Worm (Caenorhabditis elegans): Measurements from ENCODE around the gene spp-21.

The spp-21 gene

DNA sequence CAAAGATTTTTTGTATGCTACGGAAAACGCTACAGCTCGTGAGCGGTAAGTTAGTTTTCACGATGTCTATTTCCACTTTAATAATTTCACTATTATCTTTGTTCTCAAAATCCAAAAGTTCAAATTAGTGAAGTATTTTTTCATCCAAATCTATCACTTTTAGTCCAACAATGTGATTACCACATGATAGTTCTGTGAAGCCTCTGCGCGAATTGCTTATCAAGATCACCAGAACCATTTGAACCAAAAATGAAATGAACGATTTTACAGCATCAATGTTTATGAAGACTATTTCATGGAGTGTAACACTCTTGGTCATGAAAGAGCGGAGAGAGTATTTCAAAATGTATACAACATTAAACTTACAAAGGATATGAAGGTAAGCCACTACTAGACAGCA lies 44.5 kb downstream of the spp-21 start:
- no peak for TF ChIP-seq mab-9 (GFP tag; IDR thresholded peaks at IDR 0.05)
- TF ChIP-seq grh-1 (GFP tag; IDR thresholded peaks at IDR 0.05) = no peak
- no peak for TF ChIP-seq fkh-4 (tag; optimal IDR thresholded peaks at IDR 0.05; ENCODE audit: borderline replicate concordance)
- no peak for TF ChIP-seq nhr-77 (tag; optimal IDR thresholded peaks at IDR 0.05)
- no peak for TF ChIP-seq ceh-63 (GFP tag; optimal IDR thresholded peaks at IDR 0.05)
- peak; percentile 62 for TF ChIP-seq blmp-1 (tag; optimal IDR thresholded peaks at IDR 0.05)
- TF ChIP-seq efl-3 (GFP tag; optimal IDR thresholded peaks at IDR 0.05) = no peak
- TF ChIP-seq isw-1 (GFP tag; IDR thresholded peaks at IDR 0.05) = no peak
- TF ChIP-seq efl-1 (optimal IDR thresholded peaks at IDR 0.05) = no peak
- TF ChIP-seq efl-1 (GFP tag; optimal IDR thresholded peaks at IDR 0.05 in 1 of 2) = peak in 1 of 2 experiments; percentile 18
- no peak for TF ChIP-seq nhr-90 (tag; optimal IDR thresholded peaks at IDR 0.05; ENCODE audit: poor library complexity)
- no peak for TF ChIP-seq nhr-47 (tag; optimal IDR thresholded peaks at IDR 0.05)
- no peak for TF ChIP-seq pqm-1 (tag; optimal IDR thresholded peaks at IDR 0.05)
- TF ChIP-seq alr-1 (tag; optimal IDR thresholded peaks at IDR 0.05; ENCODE audit: borderline replicate concordance) = no peak
- no peak for TF ChIP-seq fos-1 (tag; optimal IDR thresholded peaks at IDR 0.05)
- TF ChIP-seq rnt-1 (tag; optimal IDR thresholded peaks at IDR 0.05) = no peak
- TF ChIP-seq sox-4 (tag; optimal IDR thresholded peaks at IDR 0.05) = no peak
- no peak for TF ChIP-seq ama-1 (optimal IDR thresholded peaks at IDR 0.05)
- TF ChIP-seq xbp-1 (tag; optimal IDR thresholded peaks at IDR 0.05) = no peak
- TF ChIP-seq mef-2 (tag; optimal IDR thresholded peaks at IDR 0.05) = no peak
- no peak for TF ChIP-seq lin-35 (GFP tag; optimal IDR thresholded peaks at IDR 0.05)
- no peak for TF ChIP-seq ceh-8 (GFP tag; optimal IDR thresholded peaks at IDR 0.05)
- 0 out of 2 replicates have a peak, but pooled peaks have one; percentile 35 for TF ChIP-seq nhr-19 (GFP tag; conservative IDR thresholded peaks at IDR 0.05)
- TF ChIP-seq fkh-8 (tag; optimal IDR thresholded peaks at IDR 0.05) = no peak
- TF ChIP-seq nhr-20 (tag; optimal IDR thresholded peaks at IDR 0.05) = peak; percentile 52
- peak; percentile 13 for TF ChIP-seq nhr-85 (tag)
- TF ChIP-seq ceh-82 (tag; optimal IDR thresholded peaks at IDR 0.05) = no peak
- no peak for TF ChIP-seq jun-1 (tag; optimal IDR thresholded peaks at IDR 0.05)
- TF ChIP-seq lin-14 (GFP tag; optimal IDR thresholded peaks at IDR 0.05) = no peak
- TF ChIP-seq elt-3 (tag; optimal IDR thresholded peaks at IDR 0.05) = peak in 2 of 6 experiments; percentile 11 to 73

DNA sequence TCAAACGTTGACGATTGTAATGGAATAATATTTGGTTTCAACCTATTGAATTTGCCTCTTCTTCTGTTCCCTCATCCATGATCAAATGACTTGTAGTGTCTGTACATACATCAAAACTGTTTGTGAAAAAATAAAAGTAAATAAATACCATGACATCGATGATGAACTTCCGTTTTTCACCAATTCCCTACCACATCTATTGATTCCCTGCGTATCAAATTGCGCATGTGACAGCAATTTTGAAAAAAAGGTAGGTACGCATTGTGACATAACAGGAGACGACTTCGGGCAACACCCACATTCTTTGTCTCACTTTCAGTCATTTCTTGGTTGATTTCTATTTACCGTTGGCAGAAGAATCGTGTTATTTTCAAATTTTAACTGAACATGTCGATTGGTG lies 46.5 kb downstream of the spp-21 start, which contains the start of gene C35C5.9:
Gene C35C5.9, plus strand, starts transcription at position 161 of the 400 bp plus-strand sequence.
- TF ChIP-seq ceh-90 (tag; optimal IDR thresholded peaks at IDR 0.05) (no peak), elt-2 (tag; optimal IDR thresholded peaks at IDR 0.05) (no peak), fkh-10 (GFP tag; optimal IDR thresholded peaks at IDR 0.05) (no peak), nhr-20 (tag; optimal IDR thresholded peaks at IDR 0.05) (peak; percentile 81), dpl-1 (GFP tag; optimal IDR thresholded peaks at IDR 0.05) (peak in 1 of 3 experiments; percentile 10), pag-3 (tag; optimal IDR thresholded peaks at IDR 0.05; ENCODE audit: borderline replicate concordance, insufficient read depth) (no peak), nhr-71 (tag; optimal IDR thresholded peaks at IDR 0.05) (peak; percentile 49), efl-3 (GFP tag; optimal IDR thresholded peaks at IDR 0.05) (no peak), mep-1 (tag; optimal IDR thresholded peaks at IDR 0.05) (no peak), elt-3 (tag; optimal IDR thresholded peaks at IDR 0.05) (peak in 2 of 6 experiments; percentile 51 to 56), nhr-90 (tag; optimal IDR thresholded peaks at IDR 0.05; ENCODE audit: poor library complexity) (peak; percentile 63), mdl-1 (tag; optimal IDR thresholded peaks at IDR 0.05) (peak in 1 of 2 experiments; percentile 37), lin-35 (GFP tag; optimal IDR thresholded peaks at IDR 0.05) (peak in 1 of 2 experiments; percentile 65), lin-14 (GFP tag; optimal IDR thresholded peaks at IDR 0.05) (no peak), blmp-1 (tag; optimal IDR thresholded peaks at IDR 0.05) (peak; percentile 66), tbx-2 (tag; optimal IDR thresholded peaks at IDR 0.05) (peak; percentile 39), snu-23 (GFP tag; optimal IDR thresholded peaks at IDR 0.05) (peak; percentile 67), nhr-85 (tag) (peak; percentile 89), ets-5 (GFP tag; IDR thresholded peaks at IDR 0.05) (no peak), efl-1 (optimal IDR thresholded peaks at IDR 0.05) (no peak), efl-1 (GFP tag; optimal IDR thresholded peaks at IDR 0.05 in 1 of 2) (peak in 1 of 2 experiments; percentile 89), grh-1 (GFP tag; IDR thresholded peaks at IDR 0.05) (no peak), hlh-4 (tag; optimal IDR thresholded peaks at IDR 0.05) (no peak)
